Worm (Caenorhabditis elegans) whole organism, midembryonic: ENCODE data around the gene glrx-22.

Experiments used
- T22C8.4 ChIP-seq: fragments of 200-800 bp; sonication (Bioruptor generic); IDR thresholded peaks from 2 replicates; pipeline ENCODE4 v1.3.6; 2022; ENCODE audit warnings: missing genetic modification characterization, missing compliant biosample characterization
- cog-1 ChIP-seq: sonication (generic microtip); optimal IDR thresholded peaks from 2 replicates; lab custom pipeline; 2016; ENCODE audit warnings: missing genetic modification characterization, missing compliant biosample characterization
- flt-1 ChIP-seq: fragments of 200-800 bp; sonication (Bioruptor generic); IDR thresholded peaks from 2 replicates; pipeline ENCODE4 v1.3.6; 2022; ENCODE audit warnings: missing genetic modification characterization, missing compliant biosample characterization
- klf-2 ChIP-seq: fragments of 200-800 bp; sonication (Bioruptor generic); conservative IDR thresholded peaks from 2 replicates; pipeline ENCODE4 v1.3.6; 2022; ENCODE audit warnings: missing genetic modification reagents, missing genetic modification characterization, missing compliant biosample characterization
- med-1 ChIP-seq: sonication (generic microtip); optimal IDR thresholded peaks from 2 replicates; lab custom pipeline; 2017; ENCODE audit warnings: missing genetic modification characterization, mild to moderate bottlenecking, missing compliant biosample characterization, antibody characterized with exemption, missing genetic modification reagents; ENCODE audit not compliant: insufficient read depth
- ztf-23 ChIP-seq: fragments of 200-800 bp; sonication (Bioruptor generic); IDR thresholded peaks from 2 replicates; pipeline ENCODE4 v1.3.6; 2022; ENCODE audit warnings: missing genetic modification reagents, missing genetic modification characterization, missing compliant biosample characterization
- ztf-29 ChIP-seq: fragments of 200-800 bp; sonication (Bioruptor generic); IDR thresholded peaks from 2 replicates; pipeline ENCODE4 v1.3.6; 2022; ENCODE audit warnings: missing genetic modification reagents, missing genetic modification characterization, missing compliant biosample characterization

DNA sequence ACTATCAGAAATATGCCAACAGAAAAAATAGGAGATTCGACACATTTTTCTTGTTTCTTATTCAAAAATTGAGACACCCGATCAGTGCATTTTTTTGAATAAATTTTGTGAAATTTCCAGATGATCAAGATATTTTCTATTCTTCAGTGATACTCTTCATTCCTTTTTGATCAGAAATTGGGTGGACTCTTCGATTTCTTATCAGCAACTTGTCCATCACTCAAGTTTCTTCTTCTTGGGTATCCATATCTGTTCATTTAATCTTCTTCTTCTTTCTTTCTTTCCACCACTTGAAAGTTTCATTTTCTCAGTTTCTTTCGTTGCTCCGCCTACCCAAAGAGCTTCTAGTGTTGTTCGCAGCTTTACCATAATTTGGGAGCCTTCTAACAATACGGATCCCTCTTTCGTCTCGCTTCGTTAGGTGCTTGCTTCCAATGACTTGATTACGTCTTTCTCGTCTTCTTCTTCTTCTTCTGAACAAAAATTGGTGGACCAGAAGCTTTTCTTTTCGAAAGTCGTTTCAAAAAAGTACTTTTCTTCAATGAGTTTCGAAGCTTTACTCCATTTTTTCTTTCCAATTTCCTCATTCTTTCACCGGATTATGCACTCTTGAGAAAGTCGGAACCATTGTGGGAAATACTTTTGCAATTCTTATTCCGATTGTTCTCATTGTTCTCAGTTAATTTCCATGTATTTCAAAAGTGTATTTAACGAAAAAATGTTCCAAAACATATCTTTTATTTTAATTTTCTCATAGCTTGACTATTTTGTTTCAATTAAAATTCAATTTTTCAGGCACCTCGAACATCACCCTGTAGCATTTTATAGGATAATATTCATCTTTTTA is 25.1 kb downstream of the glrx-22 start, which contains the start of gene pct-1:
- TF ChIP-seq med-1 (GFP tag; lab: Kevin White, UChicago) (no peak), T22C8.4 (GFP tag; lab: Robert Waterston, UW) (no peak), flt-1 (GFP tag; lab: Robert Waterston, UW) (no peak), klf-2 (GFP tag; lab: Robert Waterston, UW) (no peak), ztf-23 (GFP tag; lab: Robert Waterston, UW) (no peak), cog-1 (tag; lab: Kevin White, UChicago) (no peak), ztf-29 (GFP tag; lab: Robert Waterston, UW) (no peak)
